Fruit fly (Drosophila melanogaster) whole organism, prepupa: ENCODE results near the gene CG17104.

Source experiments
- Blimp-1 ChIP-seq: fragments of 200-800 bp; sonication (Bioruptor generic); optimal IDR thresholded peaks from 3 replicates; lab custom pipeline; 2017; ENCODE audit warnings: missing biosample characterization, missing genetic modification characterization, mild to moderate bottlenecking, moderate library complexity, missing genetic modification reagents
- CG10631 ChIP-seq: fragments of 200-800 bp; sonication (Bioruptor generic); optimal IDR thresholded peaks from 2 replicates; lab custom pipeline; 2016; ENCODE audit warnings: missing biosample characterization, missing genetic modification characterization
- CG10669 ChIP-seq: fragments of 200-800 bp; sonication (Bioruptor generic); optimal IDR thresholded peaks from 3 replicates; lab custom pipeline; 2018; ENCODE audit warnings: missing biosample characterization, mild to moderate bottlenecking, missing genetic modification characterization, moderate library complexity
- CG11294 ChIP-seq: fragments of 200-800 bp; sonication (Bioruptor generic); IDR thresholded peaks from 2 replicates; pipeline ENCODE4 v1.3.6; 2022; ENCODE audit warnings: missing biosample characterization, missing genetic modification characterization
- CG11902 ChIP-seq: fragments of 200-800 bp; sonication (Bioruptor generic); optimal IDR thresholded peaks from 3 replicates; lab custom pipeline; 2016; ENCODE audit warnings: missing biosample characterization, missing genetic modification characterization
- CG15336 ChIP-seq: fragments of 200-800 bp; sonication (Bioruptor generic); IDR thresholded peaks from 2 replicates; pipeline ENCODE4 v1.3.6; 2022; ENCODE audit warnings: missing biosample characterization, missing genetic modification characterization
- CG1621 ChIP-seq: fragments of 200-800 bp; sonication (Bioruptor generic); optimal IDR thresholded peaks from 3 replicates; lab custom pipeline; 2018; ENCODE audit warnings: missing biosample characterization, mild to moderate bottlenecking, missing genetic modification characterization
- CG3032 ChIP-seq: fragments of 200-800 bp; optimal IDR thresholded peaks from 2 replicates; lab custom pipeline; 2019; ENCODE audit warnings: missing biosample characterization, mild to moderate bottlenecking, missing genetic modification characterization, moderate library complexity
- CG31627 ChIP-seq: fragments of 200-800 bp; sonication (Bioruptor generic); optimal IDR thresholded peaks from 3 replicates; lab custom pipeline; 2016; ENCODE audit warnings: missing biosample characterization, missing genetic modification characterization
- CG32006 ChIP-seq: fragments of 200-800 bp; sonication (Bioruptor generic); optimal IDR thresholded peaks from 3 replicates; lab custom pipeline; 2017; ENCODE audit warnings: missing biosample characterization, mild to moderate bottlenecking, missing genetic modification characterization
- CG34406 ChIP-seq: fragments of 200-800 bp; sonication (Bioruptor generic); optimal IDR thresholded peaks from 3 replicates; lab custom pipeline; 2016; ENCODE audit warnings: missing biosample characterization, missing genetic modification characterization
- CG4318 ChIP-seq: fragments of 200-800 bp; sonication (Bioruptor generic); optimal IDR thresholded peaks from 3 replicates; lab custom pipeline; 2017; ENCODE audit warnings: missing biosample characterization, mild to moderate bottlenecking, missing genetic modification characterization
- CG6163 ChIP-seq: fragments of 200-800 bp; sonication (Bioruptor generic); IDR thresholded peaks from 3 replicates; pipeline ENCODE4 v1.3.6; 2022; ENCODE audit warnings: missing biosample characterization, missing genetic modification characterization
- CG6276 ChIP-seq: fragments of 200-800 bp; sonication (Bioruptor generic); optimal IDR thresholded peaks from 2 replicates; lab custom pipeline; 2017; ENCODE audit warnings: missing biosample characterization, mild to moderate bottlenecking, missing genetic modification characterization
- CG6792 ChIP-seq: fragments of 200-800 bp; sonication (Bioruptor generic); optimal IDR thresholded peaks from 3 replicates; lab custom pipeline; 2016; ENCODE audit warnings: missing biosample characterization, missing genetic modification characterization
- CG6808 ChIP-seq: fragments of 200-800 bp; sonication (Bioruptor generic); optimal IDR thresholded peaks from 3 replicates; lab custom pipeline; 2017; ENCODE audit warnings: missing biosample characterization, missing genetic modification characterization, mild to moderate bottlenecking, moderate library complexity, missing genetic modification reagents
- CG6854 ChIP-seq: fragments of 200-800 bp; sonication (Bioruptor generic); optimal IDR thresholded peaks from 2 replicates; lab custom pipeline; 2017; ENCODE audit warnings: missing biosample characterization, mild to moderate bottlenecking, missing genetic modification characterization
- CG7368 ChIP-seq: fragments of 200-800 bp; sonication (Bioruptor generic); optimal IDR thresholded peaks from 3 replicates; lab custom pipeline; 2016; ENCODE audit warnings: missing biosample characterization, missing genetic modification characterization
- CG8119 ChIP-seq: fragments of 200-800 bp; sonication (Bioruptor generic); IDR thresholded peaks from 3 replicates; pipeline ENCODE4 v1.3.6; 2022; ENCODE audit warnings: missing biosample characterization, missing genetic modification characterization
- CG8319 ChIP-seq: fragments of 200-800 bp; sonication (Bioruptor generic); optimal IDR thresholded peaks from 3 replicates; lab custom pipeline; 2016; ENCODE audit warnings: missing biosample characterization, missing genetic modification characterization
- CG9139 ChIP-seq: fragments of 200-800 bp; sonication (Bioruptor generic); optimal IDR thresholded peaks from 3 replicates; lab custom pipeline; 2017; ENCODE audit warnings: missing biosample characterization, mild to moderate bottlenecking, missing genetic modification characterization
- Eip75B ChIP-seq: fragments of 200-800 bp; sonication (Bioruptor generic); optimal IDR thresholded peaks from 3 replicates; lab custom pipeline; 2016; ENCODE audit warnings: missing biosample characterization, missing genetic modification characterization
- Eip78C ChIP-seq: fragments of 200-800 bp; sonication (Bioruptor generic); peaks from one replicate; lab custom pipeline; 2016; ENCODE audit warnings: missing biosample characterization, missing genetic modification characterization
- Eip93F ChIP-seq: fragments of 200-800 bp; sonication (Bioruptor generic); optimal IDR thresholded peaks from 2 replicates; lab custom pipeline; 2016; ENCODE audit warnings: missing biosample characterization, mild to moderate bottlenecking, missing genetic modification characterization
- Ets21C ChIP-seq: fragments of 200-800 bp; sonication (Bioruptor generic); optimal IDR thresholded peaks from 3 replicates; lab custom pipeline; 2016; ENCODE audit warnings: missing biosample characterization, missing genetic modification characterization
- Ets96B ChIP-seq: fragments of 200-800 bp; optimal IDR thresholded peaks from 2 replicates; lab custom pipeline; 2019; ENCODE audit warnings: missing biosample characterization, mild to moderate bottlenecking, missing genetic modification characterization, moderate library complexity
- Gug ChIP-seq: fragments of 200-800 bp; sonication (Bioruptor generic); IDR thresholded peaks from 2 replicates; pipeline ENCODE4 v1.3.6; 2022; ENCODE audit warnings: missing biosample characterization, missing genetic modification characterization
- Hr38 ChIP-seq: sonication (Bioruptor generic); optimal IDR thresholded peaks from 2 replicates; lab custom pipeline; 2016; ENCODE audit warnings: missing biosample characterization, missing genetic modification characterization
- Hr39 ChIP-seq: fragments of 200-800 bp; sonication (Bioruptor generic); optimal IDR thresholded peaks from 2 replicates; lab custom pipeline; 2016; ENCODE audit warnings: missing biosample characterization, missing genetic modification characterization
- Hr4 ChIP-seq: fragments of 200-800 bp; sonication (Bioruptor generic); optimal IDR thresholded peaks from 3 replicates; lab custom pipeline; 2016; ENCODE audit warnings: missing biosample characterization, missing genetic modification characterization
- Lpt ChIP-seq: fragments of 200-800 bp; sonication (Bioruptor generic); optimal IDR thresholded peaks from 3 replicates; lab custom pipeline; 2016; ENCODE audit warnings: missing biosample characterization, missing genetic modification characterization
- Met ChIP-seq: fragments of 200-800 bp; sonication (Bioruptor generic); optimal IDR thresholded peaks from 3 replicates; lab custom pipeline; 2016; ENCODE audit warnings: missing biosample characterization, missing genetic modification characterization
- OdsH ChIP-seq: fragments of 200-800 bp; sonication (Bioruptor generic); optimal IDR thresholded peaks from 3 replicates; lab custom pipeline; 2016; ENCODE audit warnings: missing biosample characterization, missing genetic modification characterization
- Smox ChIP-seq: fragments of 200-800 bp; sonication (Bioruptor generic); optimal IDR thresholded peaks from 3 replicates; lab custom pipeline; 2016; ENCODE audit warnings: missing biosample characterization, missing genetic modification characterization
- Sox102F ChIP-seq: fragments of 200-800 bp; sonication (Bioruptor generic); optimal IDR thresholded peaks from 2 replicates; lab custom pipeline; 2016; ENCODE audit warnings: missing biosample characterization, mild to moderate bottlenecking, missing genetic modification characterization
- Sox14 ChIP-seq: fragments of 200-800 bp; sonication (Bioruptor generic); optimal IDR thresholded peaks from 3 replicates; lab custom pipeline; 2016; ENCODE audit warnings: missing biosample characterization, missing genetic modification characterization
- achi ChIP-seq: fragments of 200-800 bp; sonication (Bioruptor generic); optimal IDR thresholded peaks from 3 replicates; lab custom pipeline; 2016; ENCODE audit warnings: missing biosample characterization, missing genetic modification characterization
- cyc ChIP-seq: fragments of 200-800 bp; sonication (Bioruptor generic); optimal IDR thresholded peaks from 3 replicates; lab custom pipeline; 2016; ENCODE audit warnings: missing biosample characterization, missing genetic modification characterization
- dac ChIP-seq: fragments of 200-800 bp; sonication (Bioruptor generic); optimal IDR thresholded peaks from 2 replicates; lab custom pipeline; 2017; ENCODE audit warnings: missing biosample characterization, mild to moderate bottlenecking, missing genetic modification characterization
- dsx ChIP-seq: fragments of 200-800 bp; optimal IDR thresholded peaks from 3 replicates; lab custom pipeline; 2019; ENCODE audit warnings: missing biosample characterization, mild to moderate bottlenecking, missing genetic modification characterization, moderate library complexity; ENCODE audit not compliant: poor library complexity, severe bottlenecking
- eg ChIP-seq: fragments of 200-800 bp; sonication (Bioruptor generic); IDR thresholded peaks from 3 replicates; pipeline ENCODE4 v1.3.6; 2022; ENCODE audit warnings: missing biosample characterization, missing genetic modification characterization
- fd59A ChIP-seq: fragments of 200-800 bp; sonication (Bioruptor generic); optimal IDR thresholded peaks from 2 replicates; lab custom pipeline; 2017; ENCODE audit warnings: missing biosample characterization, mild to moderate bottlenecking, missing genetic modification characterization, missing genetic modification reagents
- fd85E ChIP-seq: fragments of 200-800 bp; sonication (Bioruptor generic); optimal IDR thresholded peaks from 3 replicates; lab custom pipeline; 2016; ENCODE audit warnings: missing biosample characterization, missing genetic modification characterization
- fkh ChIP-seq: fragments of 200-800 bp; sonication (Bioruptor generic); optimal IDR thresholded peaks from 3 replicates; lab custom pipeline; 2017; ENCODE audit warnings: missing biosample characterization, mild to moderate bottlenecking, missing genetic modification characterization, moderate library complexity
- lz ChIP-seq: fragments of 200-800 bp; sonication (Bioruptor generic); optimal IDR thresholded peaks from 3 replicates; lab custom pipeline; 2016; ENCODE audit warnings: missing biosample characterization, missing genetic modification characterization
- net ChIP-seq: fragments of 200-800 bp; sonication (Bioruptor generic); optimal IDR thresholded peaks from 3 replicates; lab custom pipeline; 2016; ENCODE audit warnings: missing biosample characterization, missing genetic modification characterization
- pdm3 ChIP-seq: fragments of 200-800 bp; sonication (Bioruptor generic); optimal IDR thresholded peaks from 3 replicates; lab custom pipeline; 2016; ENCODE audit warnings: missing biosample characterization, missing genetic modification characterization
- spab ChIP-seq: fragments of 200-800 bp; sonication (Bioruptor generic); optimal IDR thresholded peaks from 2 replicates; lab custom pipeline; 2017; ENCODE audit warnings: missing biosample characterization, mild to moderate bottlenecking, missing genetic modification characterization, missing genetic modification reagents
- ss ChIP-seq, 2 experiments: fragments of 200-800 bp; sonication (Bioruptor generic); optimal IDR thresholded peaks; 2 replicates in 1 of 2; 3 replicates in 1 of 2; lab custom pipeline; 2017 to 2018; ENCODE audit warnings: mild to moderate bottlenecking in 2 of 2, missing biosample characterization in 2 of 2, missing genetic modification characterization in 2 of 2, moderate library complexity in 1 of 2
- topi ChIP-seq: fragments of 200-800 bp; sonication (Bioruptor generic); optimal IDR thresholded peaks from 3 replicates; lab custom pipeline; 2016; ENCODE audit warnings: missing biosample characterization, missing genetic modification characterization

CG17104 gene

DNA sequence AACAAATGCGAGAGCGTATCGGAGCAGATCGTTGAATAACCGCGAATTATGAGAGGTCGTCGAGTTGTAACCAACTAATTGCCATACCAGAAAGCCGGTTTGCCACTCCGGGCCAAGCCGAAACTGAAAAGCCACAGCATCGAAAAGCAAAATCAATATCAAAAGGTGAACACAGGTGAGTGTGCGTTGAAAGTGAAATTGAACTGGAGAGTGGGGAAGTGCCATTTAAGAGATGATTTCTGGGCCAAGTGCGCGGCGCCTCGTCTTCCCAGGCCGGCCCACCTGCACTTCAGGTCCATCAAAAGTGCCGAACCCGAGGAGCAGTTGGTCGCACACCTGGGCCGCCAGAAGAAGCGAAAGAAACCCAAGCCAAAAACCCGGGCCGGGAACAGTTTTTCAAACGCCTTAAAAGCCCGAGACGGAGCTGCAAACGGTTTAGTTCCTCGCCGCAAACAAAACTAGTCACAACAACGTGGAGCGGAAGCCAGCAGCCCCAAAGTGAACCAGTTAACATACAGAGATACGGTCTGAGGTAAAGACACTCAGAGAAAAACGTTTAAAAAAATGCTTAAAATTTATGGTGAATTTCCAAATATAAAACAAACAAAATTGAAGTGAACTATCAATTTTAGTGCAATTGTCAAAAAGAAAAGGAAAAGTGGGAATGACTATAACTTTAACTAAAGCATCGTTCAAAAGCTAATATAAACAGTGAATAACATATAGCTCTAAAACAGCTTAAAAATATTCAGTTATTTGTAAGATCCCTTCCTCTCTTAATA lies at the start of gene CG17104:
CG17104 (plus strand) TSS at position 266 of the 782 bp plus-strand sequence.
- TF ChIP-seq CG15336 (peak; percentile 82), spab (peak; percentile 36), eg (peak; percentile 73), topi (peak; percentile 63), Blimp-1 (GFP tag; lab: Kevin White, UChicago) (peak; percentile 90), fkh (GFP tag; lab: Kevin White, UChicago) (no peak), lz (peak; percentile 51), cyc (GFP tag; lab: Kevin White, UChicago) (peak; percentile 43), Hr4 (GFP tag; lab: Kevin White, UChicago) (peak; percentile 81), dac (GFP tag; lab: Kevin White, UChicago) (peak; percentile 39), Hr39 (GFP tag; lab: Kevin White, UChicago) (peak; percentile 52), CG8119 (peak; percentile 89), CG31627 (GFP tag; lab: Kevin White, UChicago) (peak; percentile 47), CG6276 (GFP tag; lab: Kevin White, UChicago) (peak; percentile 77), dsx (GFP tag; lab: Kevin White, UChicago) (peak; percentile 61), fd85E (GFP tag; lab: Kevin White, UChicago) (no peak), fd59A (GFP tag; lab: Kevin White, UChicago) (peak; percentile 42), CG6792 (peak; percentile 55), CG6163 (GFP tag; lab: Robert Waterston, UW) (peak; percentile 68; the same call in 2 of the 3 replicates), Lpt (GFP tag; lab: Kevin White, UChicago) (peak; percentile 68), Eip93F (GFP tag; lab: Kevin White, UChicago) (no peak), OdsH (GFP tag; lab: Kevin White, UChicago) (peak; percentile 71), pdm3 (GFP tag; lab: Kevin White, UChicago) (peak; percentile 73), Ets21C (GFP tag; lab: Kevin White, UChicago) (peak; percentile 6), CG32006 (peak; percentile 89), CG7368 (GFP tag; lab: Kevin White, UChicago) (peak; percentile 19), Met (GFP tag; lab: Kevin White, UChicago) (peak; percentile 60), Eip78C (GFP tag; lab: Kevin White, UChicago) (peak; percentile 94), CG4318 (GFP tag; lab: Kevin White, UChicago) (peak; percentile 67), CG34406 (GFP tag; lab: Kevin White, UChicago) (peak; percentile 55), CG11294 (0 out of 2 replicates have a peak, but pooled peaks have one; percentile 16), CG6854 (GFP tag; lab: Kevin White, UChicago) (no peak), CG1621 (tag; lab: Kevin White, UChicago) (peak; percentile 55), Sox14 (GFP tag; lab: Kevin White, UChicago) (peak; percentile 60), CG6808 (GFP tag; lab: Kevin White, UChicago) (peak; percentile 56), ss (GFP tag; optimal IDR thresholded peaks at IDR 0.05; lab: Kevin White, UChicago) (peak; percentile 47 to 73), Smox (GFP tag; lab: Kevin White, UChicago) (peak; percentile 55), CG8319 (GFP tag; lab: Kevin White, UChicago) (no peak), net (GFP tag; lab: Kevin White, UChicago) (peak; percentile 77), CG10631 (GFP tag; lab: Kevin White, UChicago) (peak; percentile 71), achi (GFP tag; lab: Kevin White, UChicago) (peak; percentile 71), Gug (GFP tag; lab: Robert Waterston, UW) (peak; percentile 58; the same call in 1 of the 2 replicates), CG9139 (no peak), Ets96B (tag; lab: Kevin White, UChicago) (peak; percentile 72), Sox102F (GFP tag; lab: Kevin White, UChicago) (peak; percentile 37), CG11902 (peak; percentile 4), Eip75B (peak; percentile 73), CG3032 (peak; percentile 61), CG10669 (peak; percentile 63), Hr38 (no peak)
